Worm (Caenorhabditis elegans): ENCODE measurements around the gene D1044.4.

Gene D1044.4

ce11 chrIII:5565699-5566098, 43.9 kb upstream of the D1044.4 start:
- TF ChIP-seq ceh-39 (tag; optimal IDR thresholded peaks at IDR 0.05) = no peak
- no peak for TF ChIP-seq zip-8 (tag; optimal IDR thresholded peaks at IDR 0.05)
- TF ChIP-seq mls-2 (tag; optimal IDR thresholded peaks at IDR 0.05) = no peak
- TF ChIP-seq cnd-1 (tag; optimal IDR thresholded peaks at IDR 0.05) = no peak
- peak; percentile 47 for TF ChIP-seq unc-120 (tag; optimal IDR thresholded peaks at IDR 0.05; ENCODE audit: poor library complexity, severe bottlenecking)
- TF ChIP-seq elt-3 (tag; optimal IDR thresholded peaks at IDR 0.05) = no peak

- TF ChIP-seq unc-62 (GFP tag; optimal IDR thresholded peaks at IDR 0.05) (peak; percentile 21), unc-120 (tag; optimal IDR thresholded peaks at IDR 0.05; ENCODE audit: poor library complexity, severe bottlenecking) (peak; percentile 48), hlh-1 (tag; optimal IDR thresholded peaks at IDR 0.05) (peak; percentile 51), blmp-1 (tag; optimal IDR thresholded peaks at IDR 0.05) (no peak), M03D4.4 (tag; optimal IDR thresholded peaks at IDR 0.05) (peak; percentile 42)
Measured at ce11 chrIII:5564799-5565198, 43.0 kb upstream of the D1044.4 start, which contains the start of gene mlc-3. Gene mlc-3 (plus strand): TSS chrIII:5565025.

- TF ChIP-seq pha-4 (tag; optimal IDR thresholded peaks at IDR 0.05) (no peak), mab-5 (tag; optimal IDR thresholded peaks at IDR 0.05) (no peak), mep-1 (tag; optimal IDR thresholded peaks at IDR 0.05) (no peak), ztf-11 (tag; optimal IDR thresholded peaks at IDR 0.05) (no peak), elt-1 (tag; optimal IDR thresholded peaks at IDR 0.05; ENCODE audit: borderline replicate concordance, insufficient read depth) (no peak), lin-13 (tag; optimal IDR thresholded peaks at IDR 0.05) (no peak), snpc-4 (tag; optimal IDR thresholded peaks at IDR 0.05) (no peak), nhr-237 (tag; optimal IDR thresholded peaks at IDR 0.05) (no peak), elt-3 (tag; optimal IDR thresholded peaks at IDR 0.05) (no peak), zip-8 (tag; optimal IDR thresholded peaks at IDR 0.05) (no peak), lin-32 (GFP tag; optimal IDR thresholded peaks at IDR 0.05) (no peak), ceh-83 (GFP tag; optimal IDR thresholded peaks at IDR 0.05) (no peak), nhr-12 (tag; optimal IDR thresholded peaks at IDR 0.05) (no peak), tbx-8 (GFP tag; optimal IDR thresholded peaks at IDR 0.05) (no peak), nhr-2 (tag; optimal IDR thresholded peaks at IDR 0.05) (no peak), flh-1 (GFP tag; optimal IDR thresholded peaks at IDR 0.05) (no peak), drap-1 (GFP tag; optimal IDR thresholded peaks at IDR 0.05) (no peak), sptf-1 (tag; optimal IDR thresholded peaks at IDR 0.05) (no peak), unc-62 (GFP tag; optimal IDR thresholded peaks at IDR 0.05) (no peak), cnd-1 (tag; optimal IDR thresholded peaks at IDR 0.05) (no peak)
Measured at ce11 chrIII:5564325-5564724, 42.5 kb upstream of the D1044.4 start.

- TF ChIP-seq nhr-2 (tag; optimal IDR thresholded peaks at IDR 0.05) (no peak), unc-120 (tag; optimal IDR thresholded peaks at IDR 0.05; ENCODE audit: poor library complexity, severe bottlenecking) (peak; percentile 96), nhr-237 (tag; optimal IDR thresholded peaks at IDR 0.05) (peak; percentile 37), hlh-1 (tag; optimal IDR thresholded peaks at IDR 0.05) (peak; percentile 78), unc-62 (GFP tag; optimal IDR thresholded peaks at IDR 0.05) (peak; percentile 62)
Measured at ce11 chrIII:5563680-5564079, 41.9 kb upstream of the D1044.4 start.

- TF ChIP-seq ceh-39 (tag; optimal IDR thresholded peaks at IDR 0.05) (no peak), flh-1 (GFP tag; optimal IDR thresholded peaks at IDR 0.05) (no peak), nhr-2 (tag; optimal IDR thresholded peaks at IDR 0.05) (no peak), mab-5 (tag; optimal IDR thresholded peaks at IDR 0.05) (no peak)
Measured at ce11 chrIII:5557246-5557819, 35.5 kb upstream of the D1044.4 start, which contains the start of gene rpc-2. Gene rpc-2 (plus strand): TSS chrIII:5557365.

- no peak for TF ChIP-seq unc-39 (tag; optimal IDR thresholded peaks at IDR 0.05)
- no peak for TF ChIP-seq zip-8 (tag; optimal IDR thresholded peaks at IDR 0.05)
- TF ChIP-seq ham-2 (GFP tag; optimal IDR thresholded peaks at IDR 0.05) = peak; percentile 64
- peak; percentile 71 for TF ChIP-seq hlh-1 (tag; optimal IDR thresholded peaks at IDR 0.05)
- TF ChIP-seq bed-3 (GFP tag; optimal IDR thresholded peaks at IDR 0.05) = peak; percentile 85
- TF ChIP-seq ztf-11 (tag; optimal IDR thresholded peaks at IDR 0.05) = peak; percentile 67
- TF ChIP-seq unc-62 (GFP tag; optimal IDR thresholded peaks at IDR 0.05) = no peak
- TF ChIP-seq nhr-237 (tag; optimal IDR thresholded peaks at IDR 0.05) = peak; percentile 24
- peak; percentile 41 for TF ChIP-seq ceh-39 (tag; optimal IDR thresholded peaks at IDR 0.05)
- TF ChIP-seq nhr-12 (tag; optimal IDR thresholded peaks at IDR 0.05) = no peak
- peak; percentile 69 for TF ChIP-seq lin-13 (tag; optimal IDR thresholded peaks at IDR 0.05)
- TF ChIP-seq blmp-1 (tag; optimal IDR thresholded peaks at IDR 0.05) = peak; percentile 74
- no peak for TF ChIP-seq nhr-28 (tag; optimal IDR thresholded peaks at IDR 0.05)
- TF ChIP-seq mep-1 (tag; optimal IDR thresholded peaks at IDR 0.05) = peak; percentile 90
- TF ChIP-seq lsy-2 (tag; optimal IDR thresholded peaks at IDR 0.05) = peak; percentile 64
- TF ChIP-seq lin-32 (GFP tag; optimal IDR thresholded peaks at IDR 0.05) = peak; percentile 36
- TF ChIP-seq unc-120 (tag; optimal IDR thresholded peaks at IDR 0.05; ENCODE audit: poor library complexity, severe bottlenecking) = peak; percentile 93
- TF ChIP-seq tbx-8 (GFP tag; optimal IDR thresholded peaks at IDR 0.05) = peak; percentile 87
- TF ChIP-seq snpc-4 (tag; optimal IDR thresholded peaks at IDR 0.05) = no peak
- peak; percentile 87 for TF ChIP-seq drap-1 (GFP tag; optimal IDR thresholded peaks at IDR 0.05)
- TF ChIP-seq flh-1 (GFP tag; optimal IDR thresholded peaks at IDR 0.05) = peak; percentile 81
- TF ChIP-seq elt-3 (tag; optimal IDR thresholded peaks at IDR 0.05) = no peak
- peak; percentile 94 for TF ChIP-seq ceh-83 (GFP tag; optimal IDR thresholded peaks at IDR 0.05)
- TF ChIP-seq cnd-1 (tag; optimal IDR thresholded peaks at IDR 0.05) = peak; percentile 91
- peak; percentile 98 for TF ChIP-seq sptf-1 (tag; optimal IDR thresholded peaks at IDR 0.05)
- TF ChIP-seq pha-4 (tag; optimal IDR thresholded peaks at IDR 0.05) = no peak
- TF ChIP-seq sem-2 (GFP tag; optimal IDR thresholded peaks at IDR 0.05) = peak; percentile 76
- TF ChIP-seq ces-1 (GFP tag; optimal IDR thresholded peaks at IDR 0.05) = peak; percentile 91
- no peak for TF ChIP-seq nhr-2 (tag; optimal IDR thresholded peaks at IDR 0.05)
- TF ChIP-seq nhr-76 (tag; optimal IDR thresholded peaks at IDR 0.05) = peak; percentile 33
Measured at ce11 chrIII:5554884-5555500, 33.2 kb upstream of the D1044.4 start, which contains the start of the genes nmad-1 and hach-1. Gene nmad-1 (minus strand): TSS chrIII:5554934. Gene hach-1 (plus strand): TSS chrIII:5555450.

All from whole organism, mixed stage, embryonic.